Worm (Caenorhabditis elegans) whole organism, L1 larva: ENCODE measurements around the gene C49A9.10.

ENCODE experiments used
- C04F5.9 ChIP-seq: sonication (generic microtip); optimal IDR thresholded peaks from 2 replicates; lab custom pipeline; 2016; ENCODE audit warnings: missing genetic modification characterization, missing compliant biosample characterization
- C34B4.2 ChIP-seq: sonication (generic microtip); optimal IDR thresholded peaks from 2 replicates; lab custom pipeline; 2017; ENCODE audit warnings: mild to moderate bottlenecking, missing genetic modification characterization, missing compliant biosample characterization
- ceh-82 ChIP-seq, 3 experiments: fragments of 150-350 bp in 1 of 3; sonication (generic microtip) in 2 of 3; optimal IDR thresholded peaks; 2 replicates each; lab custom pipeline; 2014 to 2017; ENCODE audit warnings: missing biosample characterization in 3 of 3, missing genetic modification characterization in 3 of 3
- ceh-88 ChIP-seq: fragments of 200-800 bp; sonication (Bioruptor generic); IDR thresholded peaks from 2 replicates; pipeline ENCODE4 v1.3.6; 2022; ENCODE audit warnings: missing genetic modification characterization, missing compliant biosample characterization
- efl-1 ChIP-seq, 4 experiments: fragments of 150-350 bp; optimal IDR thresholded peaks in 3 of 4; peaks in 1 of 4; 1 replicate in 1 of 4; 2 replicates in 3 of 4; lab custom pipeline; 2014; ENCODE audit warnings: missing biosample characterization in 2 of 4, missing genetic modification characterization in 2 of 4, missing genetic modification reagents in 2 of 4
- efl-3 ChIP-seq: fragments of 200-800 bp; sonication (Bioruptor generic); optimal IDR thresholded peaks from 2 replicates; lab custom pipeline; 2018; ENCODE audit warnings: mild to moderate bottlenecking, missing genetic modification characterization, missing compliant biosample characterization
- egl-13 ChIP-seq: sonication (generic microtip); optimal IDR thresholded peaks from 2 replicates; lab custom pipeline; 2016; ENCODE audit warnings: missing genotype, missing genetic modification reagents, missing genetic modification characterization, missing compliant biosample characterization
- egl-27 ChIP-seq, 2 experiments: fragments of 150-350 bp in 1 of 2; sonication (generic microtip); optimal IDR thresholded peaks; 3 replicates each; lab custom pipeline; 2017 to 2018; ENCODE audit warnings: missing biosample characterization in 2 of 2, missing genetic modification characterization in 2 of 2, missing genetic modification reagents in 2 of 2
- elt-2 ChIP-seq: sonication (generic microtip); optimal IDR thresholded peaks from 2 replicates; lab custom pipeline; 2016; ENCODE audit warnings: missing genetic modification characterization, mild to moderate bottlenecking, inconsistent platforms, missing compliant biosample characterization, missing genetic modification reagents
- ets-5 ChIP-seq: fragments of 200-800 bp; sonication (Bioruptor generic); IDR thresholded peaks from 2 replicates; pipeline ENCODE4 v1.3.6; 2022; ENCODE audit warnings: missing genetic modification characterization, missing compliant biosample characterization
- fkh-10 ChIP-seq: sonication (generic microtip); optimal IDR thresholded peaks from 2 replicates; lab custom pipeline; 2017; ENCODE audit warnings: missing biosample characterization, missing genetic modification reagents, missing genetic modification characterization
- fkh-8 ChIP-seq: sonication (generic microtip); optimal IDR thresholded peaks from 2 replicates; lab custom pipeline; 2016; ENCODE audit warnings: mild to moderate bottlenecking, missing genetic modification characterization, missing compliant biosample characterization
- grh-1 ChIP-seq: fragments of 200-800 bp; sonication (Bioruptor generic); IDR thresholded peaks from 2 replicates; pipeline ENCODE4 v1.3.6; 2022; ENCODE audit warnings: missing genetic modification reagents, missing genetic modification characterization, missing compliant biosample characterization
- hlh-17 ChIP-seq: fragments of 200-800 bp; sonication (Bioruptor generic); optimal IDR thresholded peaks from 2 replicates; lab custom pipeline; 2018; ENCODE audit warnings: missing genetic modification characterization, mild to moderate bottlenecking, missing compliant biosample characterization, moderate library complexity, borderline replicate concordance
- hlh-4 ChIP-seq: sonication (generic microtip); optimal IDR thresholded peaks from 2 replicates; lab custom pipeline; 2016; ENCODE audit warnings: mild to moderate bottlenecking, missing genetic modification characterization, missing compliant biosample characterization
- hpl-2 ChIP-seq: fragments of 150-350 bp; optimal IDR thresholded peaks from 2 replicates; lab custom pipeline; 2014; ENCODE audit warnings: missing biosample characterization, missing genetic modification reagents, missing genetic modification characterization
- lin-13 ChIP-seq: fragments of 150-350 bp; optimal IDR thresholded peaks from 2 replicates; lab custom pipeline; 2014; ENCODE audit warnings: missing biosample characterization, missing genetic modification reagents, missing genetic modification characterization
- lir-3 ChIP-seq: sonication (generic microtip); optimal IDR thresholded peaks from 2 replicates; lab custom pipeline; 2016; ENCODE audit warnings: mild to moderate bottlenecking, missing genetic modification characterization, moderate library complexity, missing compliant biosample characterization; ENCODE audit not compliant: poor library complexity
- nhr-11 ChIP-seq: fragments of 150-350 bp; optimal IDR thresholded peaks from 2 replicates; lab custom pipeline; 2014; ENCODE audit warnings: missing biosample characterization, missing genetic modification characterization
- nhr-12 ChIP-seq: sonication (generic microtip); optimal IDR thresholded peaks from 2 replicates; lab custom pipeline; 2017; ENCODE audit warnings: missing biosample characterization, missing genetic modification characterization
- nhr-20 ChIP-seq: sonication (generic microtip); optimal IDR thresholded peaks from 2 replicates; lab custom pipeline; 2016; ENCODE audit warnings: mild to moderate bottlenecking, missing genetic modification characterization, missing compliant biosample characterization
- nhr-28 ChIP-seq: fragments of 150-350 bp; optimal IDR thresholded peaks from 2 replicates; lab custom pipeline; 2014; ENCODE audit warnings: missing biosample characterization, missing genetic modification characterization
- nhr-77 ChIP-seq: fragments of 150-350 bp; optimal IDR thresholded peaks from 2 replicates; lab custom pipeline; 2014; ENCODE audit warnings: missing biosample characterization, missing genetic modification characterization
- nhr-84 ChIP-seq: sonication (generic microtip); optimal IDR thresholded peaks from 2 replicates; lab custom pipeline; 2017; ENCODE audit warnings: missing biosample characterization, missing genetic modification characterization
- nhr-85 ChIP-seq: sonication (generic microtip); peaks from one replicate; lab custom pipeline; 2016; ENCODE audit warnings: missing genetic modification characterization, inconsistent platforms, missing compliant biosample characterization
- nhr-90 ChIP-seq: sonication (generic microtip); optimal IDR thresholded peaks from 2 replicates; lab custom pipeline; 2016; ENCODE audit warnings: mild to moderate bottlenecking, missing genetic modification characterization, missing compliant biosample characterization; ENCODE audit not compliant: poor library complexity
- pag-3 ChIP-seq: sonication (generic microtip); optimal IDR thresholded peaks from 2 replicates; lab custom pipeline; 2017; ENCODE audit warnings: missing genetic modification characterization, mild to moderate bottlenecking, missing compliant biosample characterization, antibody characterized with exemption, borderline replicate concordance; ENCODE audit not compliant: insufficient read depth
- tbx-2 ChIP-seq: sonication (generic microtip); optimal IDR thresholded peaks from 2 replicates; lab custom pipeline; 2016; ENCODE audit warnings: missing genetic modification characterization, missing compliant biosample characterization
- unc-62 ChIP-seq: fragments of 150-350 bp; optimal IDR thresholded peaks from 2 replicates; lab custom pipeline; 2014; ENCODE audit warnings: missing biosample characterization, missing genetic modification reagents, missing genetic modification characterization
- ztf-11 ChIP-seq, 2 experiments: sonication (generic microtip); optimal IDR thresholded peaks; 2 replicates each; lab custom pipeline; 2016 to 2017; ENCODE audit warnings: missing genetic modification characterization in 2 of 2, missing biosample characterization in 1 of 2, missing compliant biosample characterization in 1 of 2
- ztf-4 ChIP-seq: fragments of 150-350 bp; optimal IDR thresholded peaks from 2 replicates; lab custom pipeline; 2014; ENCODE audit warnings: missing biosample characterization, missing genetic modification characterization

C49A9.10 gene

ce11 chrIV:6239993-6240392, 33.8 kb upstream of the C49A9.10 start, which contains the start of gene F58F9.9:
Gene F58F9.9 (plus strand): TSS chrIV:6240293.
- TF ChIP-seq nhr-77 (tag; lab: Kevin White, UChicago) (no peak), hpl-2 (GFP tag; lab: Kevin White, UChicago) (no peak), grh-1 (GFP tag; lab: Robert Waterston, UW) (no peak), ztf-4 (tag; lab: Kevin White, UChicago) (no peak), hlh-4 (tag; lab: Kevin White, UChicago) (no peak), lin-13 (GFP tag; lab: Kevin White, UChicago) (no peak), fkh-10 (GFP tag; lab: Kevin White, UChicago) (no peak), nhr-11 (tag; lab: Kevin White, UChicago) (no peak), nhr-20 (tag; lab: Kevin White, UChicago) (no peak), efl-3 (no peak), nhr-84 (tag; lab: Kevin White, UChicago) (no peak), egl-13 (tag; lab: Kevin White, UChicago) (no peak), hlh-17 (GFP tag; lab: Kevin White, UChicago) (no peak), nhr-90 (tag; lab: Kevin White, UChicago) (no peak), C34B4.2 (tag; lab: Kevin White, UChicago) (no peak), C04F5.9 (tag; lab: Kevin White, UChicago) (no peak), pag-3 (no peak), ceh-88 (GFP tag; lab: Robert Waterston, UW) (no peak), nhr-12 (tag; lab: Kevin White, UChicago) (no peak)
- TF ChIP-seq, all 84 proteins: peak for 0

ce11 chrIV:6237508-6238227, 31.5 kb upstream of the C49A9.10 start, which contains the start of the genes F58F9.6 and F58F9.8:
Gene F58F9.6 (minus strand): TSS chrIV:6237608.
Gene F58F9.8 (plus strand): TSS chrIV:6238177.
- TF ChIP-seq fkh-8 = no peak
- peak; percentile 22 for TF ChIP-seq nhr-85 (tag; lab: Kevin White, UChicago)
- no peak for TF ChIP-seq ztf-11 (tag; optimal IDR thresholded peaks at IDR 0.05; lab: Kevin White, UChicago)
- TF ChIP-seq efl-1 (optimal IDR thresholded peaks at IDR 0.05; lab: Kevin White, UChicago) = no peak
- TF ChIP-seq efl-1 (GFP tag; optimal IDR thresholded peaks at IDR 0.05 in 1 of 2; lab: Kevin White, UChicago) = peak in 1 of 2 experiments; percentile 83
- TF ChIP-seq lir-3 (tag; lab: Kevin White, UChicago) = no peak
- TF ChIP-seq, all 84 proteins: peak for 2

DNA sequence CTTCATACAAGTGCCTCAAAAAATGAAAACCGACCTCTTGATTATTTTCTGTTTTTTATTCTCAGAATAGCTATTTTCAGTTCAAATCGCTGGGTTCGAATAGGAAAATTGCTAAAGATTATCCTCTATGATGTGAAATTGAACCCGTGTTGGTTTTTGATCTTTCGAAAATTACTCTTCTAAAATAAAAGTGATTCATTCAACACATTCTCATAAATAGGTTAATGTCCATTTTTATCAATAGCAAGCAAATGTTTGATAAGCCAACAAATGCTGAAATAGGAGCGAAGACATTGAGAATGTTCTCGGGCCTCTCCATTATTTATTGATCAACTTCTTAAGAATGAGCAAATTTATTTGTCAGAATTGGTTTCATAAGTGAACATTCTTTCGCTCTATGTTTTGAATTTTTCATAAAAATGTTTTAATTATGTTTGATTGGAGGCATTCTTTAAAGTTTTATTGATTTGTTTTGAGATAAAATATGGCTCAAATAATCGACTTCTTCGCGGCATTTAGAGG, 26.7 kb upstream of the C49A9.10 start, which contains the start of gene F58F9.3:
Gene F58F9.3, plus strand, starts transcription at position 472 of the 522 bp plus-strand sequence.
- TF ChIP-seq elt-2 (tag; lab: Kevin White, UChicago) (peak; percentile 1), ets-5 (no peak)

DNA sequence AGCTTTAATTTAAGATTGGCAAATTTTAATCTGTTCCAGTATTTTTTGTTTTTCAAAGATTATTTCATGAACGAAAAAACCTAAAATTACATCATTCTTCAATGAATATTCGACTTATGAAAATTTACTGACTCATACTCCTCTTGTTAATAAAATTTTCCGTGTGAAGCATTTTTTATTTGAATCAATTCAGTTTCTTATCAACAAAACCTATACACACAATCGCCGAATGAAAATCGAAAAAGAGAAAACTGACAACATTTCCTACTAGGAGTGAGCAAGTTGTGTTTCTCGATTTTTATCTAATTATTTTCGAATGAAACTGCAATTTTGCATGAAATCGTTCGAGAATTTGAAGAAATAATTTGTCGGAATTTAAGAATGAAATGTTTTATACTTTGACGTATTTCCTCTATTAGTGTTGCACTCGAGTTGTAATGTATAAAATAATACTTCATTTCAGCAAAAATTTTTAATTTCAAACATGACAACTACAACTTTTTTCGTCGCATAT, 24.5 kb upstream of the C49A9.10 start, which contains the start of gene F58F9.4:
Gene F58F9.4, plus strand, starts transcription at position 464 of the 514 bp plus-strand sequence.
- TF ChIP-seq tbx-2 (tag; lab: Kevin White, UChicago) = no peak
- no peak for TF ChIP-seq egl-27 (tag; optimal IDR thresholded peaks at IDR 0.05; lab: Kevin White, UChicago)

ce11 chrIV:6227974-6228373, 21.8 kb upstream of the C49A9.10 start, which contains the start of gene C49A9.1:
Gene C49A9.1 (plus strand): TSS chrIV:6228190.
- no peak for TF ChIP-seq nhr-77 (tag; lab: Kevin White, UChicago)
- no peak for TF ChIP-seq ceh-82 (tag; optimal IDR thresholded peaks at IDR 0.05; lab: Kevin White, UChicago)
- TF ChIP-seq nhr-28 (tag; lab: Kevin White, UChicago) = no peak
- no peak for TF ChIP-seq unc-62
